Worm (Caenorhabditis elegans): ENCODE results near the gene col-34.
A peak's percentile ranks its signal among the peaks of the same experiment; 100 is the strongest.

col-34 gene

ce11 chrIV:4288332-4288731 is 43.9 kb upstream of the col-34 start, which contains the start of gene srv-4:
TSS of gene srv-4 (minus strand) at chrIV:4288432.
- TF ChIP-seq lin-35 (GFP tag; optimal IDR thresholded peaks at IDR 0.05) (peak in 1 of 2 experiments; percentile 20), hlh-4 (tag; optimal IDR thresholded peaks at IDR 0.05) (peak; percentile 46), nhr-19 (GFP tag; conservative IDR thresholded peaks at IDR 0.05) (no peak), tlp-1 (tag; optimal IDR thresholded peaks at IDR 0.05) (no peak), fkh-8 (tag; optimal IDR thresholded peaks at IDR 0.05) (peak; percentile 13), fkh-4 (tag; optimal IDR thresholded peaks at IDR 0.05; ENCODE audit: borderline replicate concordance) (no peak)

- peak; percentile 29 for TF ChIP-seq elt-2 (tag; optimal IDR thresholded peaks at IDR 0.05)
- no peak for TF ChIP-seq efl-1 (optimal IDR thresholded peaks at IDR 0.05)
- peak in 1 of 2 experiments; percentile 0 for TF ChIP-seq efl-1 (GFP tag; optimal IDR thresholded peaks at IDR 0.05 in 1 of 2)
- TF ChIP-seq blmp-1 (tag; optimal IDR thresholded peaks at IDR 0.05), result no peak
Observed at ce11 chrIV:4284989-4285388, 40.6 kb upstream of the col-34 start.

- no peak for TF ChIP-seq nhr-77 (tag; optimal IDR thresholded peaks at IDR 0.05)
- no peak for TF ChIP-seq ets-5 (GFP tag; IDR thresholded peaks at IDR 0.05)
- no peak for TF ChIP-seq ama-1 (optimal IDR thresholded peaks at IDR 0.05)
- TF ChIP-seq snu-23 (GFP tag; optimal IDR thresholded peaks at IDR 0.05), result no peak
- no peak for TF ChIP-seq elt-2 (tag; optimal IDR thresholded peaks at IDR 0.05)
- TF ChIP-seq Y116A8C.19 (tag; optimal IDR thresholded peaks at IDR 0.05; ENCODE audit: borderline replicate concordance), result no peak
- TF ChIP-seq C34B4.2 (tag; optimal IDR thresholded peaks at IDR 0.05), result no peak
- no peak for TF ChIP-seq unc-86 (tag; optimal IDR thresholded peaks at IDR 0.05)
- TF ChIP-seq ces-1 (GFP tag; optimal IDR thresholded peaks at IDR 0.05), result no peak
- TF ChIP-seq unc-62 (GFP tag; optimal IDR thresholded peaks at IDR 0.05), result no peak
- TF ChIP-seq ceh-63 (GFP tag; optimal IDR thresholded peaks at IDR 0.05), result no peak
- no peak for TF ChIP-seq nhr-85 (tag)
Observed at ce11 chrIV:4284020-4284419, 39.6 kb upstream of the col-34 start, which contains the start of gene F15E6.6. TSS of gene F15E6.6 (minus strand) at chrIV:4284120.

- TF ChIP-seq egl-27 (tag; optimal IDR thresholded peaks at IDR 0.05) (no peak), isw-1 (GFP tag; IDR thresholded peaks at IDR 0.05) (no peak), ama-1 (optimal IDR thresholded peaks at IDR 0.05) (no peak), lin-35 (GFP tag; optimal IDR thresholded peaks at IDR 0.05) (peak; percentile 18 to 23), fkh-4 (tag; optimal IDR thresholded peaks at IDR 0.05; ENCODE audit: borderline replicate concordance) (no peak), dsc-1 (tag; optimal IDR thresholded peaks at IDR 0.05) (peak; percentile 29), lsy-2 (tag; optimal IDR thresholded peaks at IDR 0.05) (peak; percentile 31 to 45), pag-3 (tag; optimal IDR thresholded peaks at IDR 0.05; ENCODE audit: borderline replicate concordance, insufficient read depth) (no peak), nhr-28 (tag; optimal IDR thresholded peaks at IDR 0.05) (no peak), rnt-1 (tag; optimal IDR thresholded peaks at IDR 0.05) (peak; percentile 67), sptf-1 (tag; optimal IDR thresholded peaks at IDR 0.05) (no peak), zip-4 (GFP tag; optimal IDR thresholded peaks at IDR 0.05) (no peak), nhr-84 (tag; optimal IDR thresholded peaks at IDR 0.05) (no peak), nhr-85 (tag) (peak; percentile 74), zag-1 (tag; optimal IDR thresholded peaks at IDR 0.05) (no peak), lin-39 (tag; optimal IDR thresholded peaks at IDR 0.05) (no peak), vab-15 (tag; optimal IDR thresholded peaks at IDR 0.05) (no peak), mep-1 (tag; optimal IDR thresholded peaks at IDR 0.05) (no peak), swsn-7 (tag; optimal IDR thresholded peaks at IDR 0.05) (peak; percentile 44), unc-86 (tag; optimal IDR thresholded peaks at IDR 0.05) (peak; percentile 8), pax-3 (tag; optimal IDR thresholded peaks at IDR 0.05) (no peak), mab-9 (GFP tag; IDR thresholded peaks at IDR 0.05) (no peak), nhr-71 (tag; optimal IDR thresholded peaks at IDR 0.05) (no peak), sox-4 (tag; optimal IDR thresholded peaks at IDR 0.05) (no peak), sup-37 (GFP tag; optimal IDR thresholded peaks at IDR 0.05) (no peak), snu-23 (GFP tag; optimal IDR thresholded peaks at IDR 0.05) (no peak), unc-30 (tag; optimal IDR thresholded peaks at IDR 0.05) (no peak), nhr-19 (GFP tag; conservative IDR thresholded peaks at IDR 0.05) (0 out of 2 replicates have a peak, but pooled peaks have one; percentile 21), hlh-4 (tag; optimal IDR thresholded peaks at IDR 0.05) (no peak), F16B12.6 (tag; optimal IDR thresholded peaks at IDR 0.05) (peak; percentile 19), C16A3.4 (tag; optimal IDR thresholded peaks at IDR 0.05) (no peak), lin-14 (GFP tag; optimal IDR thresholded peaks at IDR 0.05) (no peak), nhr-90 (tag; optimal IDR thresholded peaks at IDR 0.05; ENCODE audit: poor library complexity) (no peak), grh-1 (GFP tag; IDR thresholded peaks at IDR 0.05) (no peak)
Observed at ce11 chrIV:4277694-4278093, 33.3 kb upstream of the col-34 start, which contains the start of gene nhr-78. TSS of gene nhr-78 (minus strand) at chrIV:4277875.
